Fruit fly (Drosophila melanogaster) whole organism, embryonic: ENCODE measurements around the gene CG17224.
A peak's percentile ranks its signal among the peaks of the same experiment; 100 is the strongest.

Experiments
- Ada2b ChIP-seq: fragments of 200-800 bp; sonication (Bioruptor generic); IDR thresholded peaks from 2 replicates; pipeline ENCODE4 v1.3.6; 2022; ENCODE audit warnings: missing biosample characterization, missing genetic modification characterization
- Aef1 ChIP-seq: fragments of 200-800 bp; sonication (Bioruptor generic); IDR thresholded peaks from 3 replicates; pipeline ENCODE4 v1.3.6; 2022; ENCODE audit warnings: missing biosample characterization, missing genetic modification characterization
- Asciz ChIP-seq: fragments of 200-800 bp; sonication (Bioruptor generic); optimal IDR thresholded peaks from 2 replicates; lab custom pipeline; 2017; ENCODE audit warnings: missing biosample characterization, mild to moderate bottlenecking, missing genetic modification characterization, missing genetic modification reagents
- B-H1 ChIP-seq: fragments of 200-800 bp; sonication (Bioruptor generic); IDR thresholded peaks from 3 replicates; pipeline ENCODE4 v1.3.6; 2022; ENCODE audit warnings: missing biosample characterization, missing genetic modification characterization
- CG1024 ChIP-seq: fragments of 200-800 bp; sonication (Bioruptor generic); IDR thresholded peaks from 2 replicates; pipeline ENCODE4 v1.3.6; 2022; ENCODE audit warnings: missing biosample characterization, missing genetic modification characterization
- CG12104 ChIP-seq: fragments of 200-800 bp; sonication (Bioruptor generic); optimal IDR thresholded peaks from 3 replicates; lab custom pipeline; 2016; ENCODE audit warnings: missing biosample characterization, missing genetic modification characterization
- CG13296 ChIP-seq: fragments of 200-800 bp; sonication (Bioruptor generic); optimal IDR thresholded peaks from 3 replicates; lab custom pipeline; 2018; ENCODE audit warnings: missing biosample characterization, mild to moderate bottlenecking, missing genetic modification characterization
- CG14667 ChIP-seq: fragments of 200-800 bp; sonication (Bioruptor generic); IDR thresholded peaks from 2 replicates; pipeline ENCODE4 v1.3.6; 2022; ENCODE audit warnings: missing biosample characterization, missing genetic modification characterization
- CG15011 ChIP-seq: fragments of 200-800 bp; sonication (Bioruptor generic); optimal IDR thresholded peaks from 3 replicates; lab custom pipeline; 2018; ENCODE audit warnings: missing biosample characterization, mild to moderate bottlenecking, missing genetic modification characterization
- CG1529 ChIP-seq: fragments of 200-800 bp; sonication (Bioruptor generic); optimal IDR thresholded peaks from 3 replicates; lab custom pipeline; 2018; ENCODE audit warnings: missing biosample characterization, missing genetic modification characterization
- CG16813 ChIP-seq: fragments of 200-800 bp; sonication (Bioruptor generic); IDR thresholded peaks from 3 replicates; pipeline ENCODE4 v1.3.6; 2022; ENCODE audit warnings: missing biosample characterization, missing genetic modification characterization; ENCODE audit not compliant: partially characterized antibody
- CG17361 ChIP-seq: fragments of 200-800 bp; sonication (Bioruptor generic); IDR thresholded peaks from 3 replicates; pipeline ENCODE4 v1.3.6; 2022; ENCODE audit warnings: missing biosample characterization, missing genetic modification characterization
- CG1792 ChIP-seq: fragments of 200-800 bp; sonication (Bioruptor generic); optimal IDR thresholded peaks from 2 replicates; lab custom pipeline; 2016; ENCODE audit warnings: missing biosample characterization, missing genetic modification characterization
- CG18476 ChIP-seq: fragments of 200-800 bp; sonication (Bioruptor generic); optimal IDR thresholded peaks from 2 replicates; lab custom pipeline; 2016; ENCODE audit warnings: missing biosample characterization, mild to moderate bottlenecking, missing genetic modification characterization
- CG18764 ChIP-seq: fragments of 200-800 bp; sonication (Bioruptor generic); optimal IDR thresholded peaks from 3 replicates; lab custom pipeline; 2016; ENCODE audit warnings: missing biosample characterization, missing genetic modification characterization
- CG2678 ChIP-seq: fragments of 200-800 bp; sonication (Bioruptor generic); optimal IDR thresholded peaks from 3 replicates; lab custom pipeline; 2019; ENCODE audit warnings: missing biosample characterization, mild to moderate bottlenecking, missing genetic modification characterization, moderate library complexity
- CG30020 ChIP-seq: fragments of 200-800 bp; optimal IDR thresholded peaks from 2 replicates; lab custom pipeline; 2019; ENCODE audit warnings: missing biosample characterization, mild to moderate bottlenecking, missing genetic modification characterization, moderate library complexity
- CG31388 ChIP-seq: fragments of 200-800 bp; sonication (Bioruptor generic); optimal IDR thresholded peaks from 2 replicates; lab custom pipeline; 2016; ENCODE audit warnings: missing biosample characterization, missing genetic modification characterization
- CG31441 ChIP-seq: fragments of 200-800 bp; sonication (Bioruptor generic); IDR thresholded peaks from 2 replicates; pipeline ENCODE4 v1.3.6; 2022; ENCODE audit warnings: missing biosample characterization, missing genetic modification characterization
- CG32772 ChIP-seq: fragments of 200-800 bp; sonication (Bioruptor generic); IDR thresholded peaks from 2 replicates; pipeline ENCODE4 v1.3.6; 2022; ENCODE audit warnings: missing biosample characterization, missing genetic modification characterization
- CG33557 ChIP-seq: fragments of 200-800 bp; sonication (Bioruptor generic); optimal IDR thresholded peaks from 2 replicates; lab custom pipeline; 2019; ENCODE audit warnings: missing biosample characterization, mild to moderate bottlenecking, missing genetic modification characterization, moderate library complexity
- CG3407 ChIP-seq: fragments of 200-800 bp; sonication (Bioruptor generic); optimal IDR thresholded peaks from 2 replicates; lab custom pipeline; 2018; ENCODE audit warnings: missing biosample characterization, mild to moderate bottlenecking, missing genetic modification characterization
- CG6689 ChIP-seq: fragments of 200-800 bp; sonication (Bioruptor generic); IDR thresholded peaks from 2 replicates; pipeline ENCODE4 v1.3.6; 2022; ENCODE audit warnings: missing biosample characterization, missing genetic modification characterization
- CG8281 ChIP-seq: fragments of 200-800 bp; sonication (Bioruptor generic); optimal IDR thresholded peaks from 2 replicates; lab custom pipeline; 2018; ENCODE audit warnings: missing biosample characterization, mild to moderate bottlenecking, missing genetic modification characterization, moderate library complexity
- E2f1 ChIP-seq: fragments of 200-800 bp; sonication (Bioruptor generic); IDR thresholded peaks from 2 replicates; pipeline ENCODE4 v1.3.6; 2022; ENCODE audit warnings: missing biosample characterization, missing genetic modification characterization
- HHEX ChIP-seq: fragments of 200-800 bp; sonication (Bioruptor generic); optimal IDR thresholded peaks from 3 replicates; lab custom pipeline; 2017; ENCODE audit warnings: missing biosample characterization, mild to moderate bottlenecking, missing genetic modification characterization, missing genetic modification reagents
- HLH54F ChIP-seq: fragments of 200-800 bp; sonication (Bioruptor generic); optimal IDR thresholded peaks from 3 replicates; lab custom pipeline; 2016; ENCODE audit warnings: missing biosample characterization, missing genetic modification characterization
- Hr39 ChIP-seq: fragments of >200 bp; optimal IDR thresholded peaks from 2 replicates; lab custom pipeline; 2017
- Mad ChIP-seq: fragments of 200-800 bp; sonication (Bioruptor generic); optimal IDR thresholded peaks from 2 replicates; lab custom pipeline; 2016; ENCODE audit warnings: missing biosample characterization, missing genetic modification characterization
- Optix ChIP-seq: fragments of 200-800 bp; sonication (Bioruptor generic); IDR thresholded peaks from 3 replicates; pipeline ENCODE4 v1.3.6; 2022; ENCODE audit warnings: missing biosample characterization, missing genetic modification characterization
- Pdp1 ChIP-seq, 2 experiments: fragments of 200-800 bp; sonication (Bioruptor generic); optimal IDR thresholded peaks; 3 replicates each; lab custom pipeline; 2016; ENCODE audit warnings: missing biosample characterization in 2 of 2, missing genetic modification characterization in 2 of 2, mild to moderate bottlenecking in 1 of 2, moderate library complexity in 1 of 2
- Ravus ChIP-seq: fragments of 200-800 bp; sonication (Bioruptor generic); IDR thresholded peaks from 2 replicates; pipeline ENCODE4 v1.3.6; 2022; ENCODE audit warnings: missing biosample characterization, missing genetic modification characterization
- Sry-β ChIP-seq: fragments of 200-800 bp; sonication (Bioruptor generic); optimal IDR thresholded peaks from 2 replicates; lab custom pipeline; 2018; ENCODE audit warnings: missing biosample characterization, mild to moderate bottlenecking, missing genetic modification characterization, moderate library complexity
- al ChIP-seq: fragments of 200-800 bp; sonication (Bioruptor generic); IDR thresholded peaks from 2 replicates; pipeline ENCODE4 v1.3.6; 2022; ENCODE audit warnings: missing biosample characterization, missing genetic modification characterization
- br ChIP-seq: fragments of >200 bp; optimal IDR thresholded peaks from 2 replicates; lab custom pipeline; 2017
- crol ChIP-seq: fragments of 200-800 bp; sonication (Bioruptor generic); IDR thresholded peaks from 2 replicates; pipeline ENCODE4 v1.3.6; 2022; ENCODE audit warnings: missing biosample characterization, missing genetic modification characterization
- cwo ChIP-seq: fragments of 200-800 bp; sonication (Bioruptor generic); optimal IDR thresholded peaks from 3 replicates; lab custom pipeline; 2017; ENCODE audit warnings: missing biosample characterization, missing genetic modification characterization, mild to moderate bottlenecking, moderate library complexity, missing genetic modification reagents
- dan ChIP-seq: fragments of 200-800 bp; sonication (Bioruptor generic); IDR thresholded peaks from 2 replicates; pipeline ENCODE4 v1.3.6; 2022; ENCODE audit warnings: missing biosample characterization, missing genetic modification characterization
- dm ChIP-seq: fragments of 200-800 bp; sonication (Bioruptor generic); optimal IDR thresholded peaks from 3 replicates; lab custom pipeline; 2016; ENCODE audit warnings: missing biosample characterization, missing genetic modification characterization
- dmrt11E ChIP-seq: fragments of 200-800 bp; sonication (Bioruptor generic); optimal IDR thresholded peaks from 3 replicates; lab custom pipeline; 2018; ENCODE audit warnings: missing biosample characterization, mild to moderate bottlenecking, missing genetic modification characterization, moderate library complexity
- gfzf ChIP-seq: fragments of 200-800 bp; sonication (Bioruptor generic); optimal IDR thresholded peaks from 2 replicates; lab custom pipeline; 2016; ENCODE audit warnings: missing biosample characterization, mild to moderate bottlenecking, missing genetic modification characterization, moderate library complexity
- ham ChIP-seq: fragments of 200-800 bp; sonication (Bioruptor generic); IDR thresholded peaks from 2 replicates; pipeline ENCODE4 v1.3.6; 2022; ENCODE audit warnings: missing biosample characterization, missing genetic modification characterization
- knrl ChIP-seq: fragments of 200-800 bp; sonication (Bioruptor generic); IDR thresholded peaks from 3 replicates; pipeline ENCODE4 v1.3.6; 2022; ENCODE audit warnings: missing biosample characterization, missing genetic modification characterization; ENCODE audit not compliant: partially characterized antibody
- lola ChIP-seq, 3 experiments: fragments of >200 bp in 2 of 3; fragments of 200-800 bp in 1 of 3; sonication (Bioruptor generic) in 1 of 3; optimal IDR thresholded peaks; 2 replicates each; lab custom pipeline; 2017 to 2019; ENCODE audit warnings: missing biosample characterization in 3 of 3, missing genetic modification characterization in 3 of 3, mild to moderate bottlenecking in 1 of 3, moderate library complexity in 1 of 3
- org-1 ChIP-seq: fragments of 200-800 bp; sonication (Bioruptor generic); optimal IDR thresholded peaks from 2 replicates; lab custom pipeline; 2017; ENCODE audit warnings: missing biosample characterization, missing genetic modification characterization
- otp ChIP-seq: fragments of 200-800 bp; sonication (Bioruptor generic); IDR thresholded peaks from 3 replicates; pipeline ENCODE4, ENCODE4 v1.3.6; 2022; ENCODE audit warnings: missing biosample characterization, missing genetic modification characterization
- phol ChIP-seq: fragments of 200-800 bp; sonication (Bioruptor generic); optimal IDR thresholded peaks from 3 replicates; lab custom pipeline; 2018; ENCODE audit warnings: missing biosample characterization, mild to moderate bottlenecking, missing genetic modification characterization, moderate library complexity
- psq ChIP-seq: fragments of 200-800 bp; sonication (Bioruptor generic); optimal IDR thresholded peaks from 2 replicates; lab custom pipeline; 2017; ENCODE audit warnings: missing biosample characterization, missing genetic modification characterization
- pzg ChIP-seq: fragments of 200-800 bp; sonication (Bioruptor generic); optimal IDR thresholded peaks from 3 replicates; lab custom pipeline; 2018; ENCODE audit warnings: missing biosample characterization, mild to moderate bottlenecking, missing genetic modification characterization, moderate library complexity
- sug ChIP-seq: fragments of 200-800 bp; optimal IDR thresholded peaks from 2 replicates; lab custom pipeline; 2019; ENCODE audit warnings: missing biosample characterization, mild to moderate bottlenecking, missing genetic modification characterization, moderate library complexity

CG17224 gene

DNA sequence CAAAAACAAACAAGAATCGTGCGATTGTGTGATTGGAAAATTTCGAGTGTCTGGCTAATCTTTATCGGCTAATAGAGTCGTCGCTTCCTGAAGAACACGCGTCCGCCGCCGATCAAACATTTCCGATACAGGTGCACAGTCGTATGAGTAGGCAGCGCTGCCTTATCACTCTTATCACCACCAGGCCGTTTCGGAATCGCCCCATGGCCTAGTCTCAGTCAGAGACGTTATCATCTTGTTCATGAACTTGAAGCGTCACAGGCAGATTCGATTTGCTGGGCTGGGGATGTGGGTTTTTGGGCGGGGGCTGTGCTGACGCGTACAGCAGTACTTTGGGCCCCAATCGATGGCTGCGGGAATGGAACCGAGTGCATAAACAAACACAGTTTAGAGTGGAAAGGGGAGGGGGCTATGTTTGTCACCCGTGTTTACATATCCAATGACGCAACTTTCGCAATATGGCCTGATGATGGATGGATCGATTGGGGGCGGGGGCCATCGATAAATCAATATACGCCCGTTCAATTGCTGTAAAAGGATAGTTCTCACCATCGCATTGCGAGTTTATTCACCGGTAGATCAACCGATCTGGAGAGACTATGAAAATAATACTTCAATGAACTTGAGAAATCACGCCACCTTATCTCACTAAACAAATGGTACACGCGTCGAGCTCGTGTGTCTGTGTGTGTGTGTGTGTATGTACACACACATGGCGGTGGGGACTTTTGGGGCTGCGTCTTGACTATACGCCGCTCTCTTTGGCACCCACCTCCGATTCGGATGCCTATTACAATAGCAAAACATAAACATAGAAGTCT, 40.1 kb upstream of the CG17224 start (continued):
- TF ChIP-seq gfzf (GFP tag; lab: Kevin White, UChicago) (no peak), Mad (GFP tag; lab: Kevin White, UChicago) (no peak), CG1024 (no peak), knrl (GFP tag; lab: Robert Waterston, UW) (no peak), crol (peak; percentile 41; the same call in 1 of the 2 replicates), CG12104 (no peak), Ada2b (GFP tag; lab: Robert Waterston, UW) (no peak), CG13296 (peak; percentile 36), CG2678 (no peak), E2f1 (GFP tag; lab: Robert Waterston, UW) (no peak), B-H1 (GFP tag; lab: Robert Waterston, UW) (no peak), CG14667 (GFP tag; lab: Robert Waterston, UW) (no peak), CG15011 (GFP tag; lab: Kevin White, UChicago) (peak; percentile 13), CG33557 (GFP tag; lab: Kevin White, UChicago) (no peak), sug (tag; lab: Kevin White, UChicago) (peak; percentile 93), Aef1 (GFP tag; lab: Robert Waterston, UW) (no peak), dmrt11E (no peak), CG31388 (GFP tag; lab: Kevin White, UChicago) (no peak), Asciz (GFP tag; lab: Kevin White, UChicago) (peak; percentile 1), CG31441 (GFP tag; lab: Robert Waterston, UW) (no peak), HLH54F (no peak), cwo (GFP tag; lab: Kevin White, UChicago) (peak; percentile 90), Hr39 (lab: Kevin White, UChicago) (no peak), HHEX (GFP tag; lab: Kevin White, UChicago) (peak; percentile 33), br (lab: Kevin White, UChicago) (no peak), CG6689 (GFP tag; lab: Robert Waterston, UW) (0 out of 2 replicates have a peak, but pooled peaks have one; percentile 10), ham (no peak), CG17361 (GFP tag; lab: Robert Waterston, UW) (no peak), Pdp1 (GFP tag; optimal IDR thresholded peaks at IDR 0.05; lab: Kevin White, UChicago) (peak in 1 of 2 experiments; percentile 64), CG3407 (GFP tag; lab: Kevin White, UChicago) (no peak), otp (no peak), CG32772 (no peak), CG8281 (tag; lab: Kevin White, UChicago) (no peak), CG18764 (GFP tag; lab: Kevin White, UChicago) (no peak), dan (GFP tag; lab: Robert Waterston, UW) (no peak), Sry-β (GFP tag; lab: Kevin White, UChicago) (no peak), Ravus (GFP tag; lab: Robert Waterston, UW) (no peak), phol (tag; lab: Kevin White, UChicago) (no peak), Optix (GFP tag; lab: Robert Waterston, UW) (no peak), pzg (no peak), CG30020 (tag; lab: Kevin White, UChicago) (no peak), CG18476 (GFP tag; lab: Kevin White, UChicago) (no peak), CG1792 (GFP tag; lab: Kevin White, UChicago) (no peak), CG16813 (no peak), org-1 (GFP tag; lab: Kevin White, UChicago) (peak; percentile 2), CG1529 (GFP tag; lab: Kevin White, UChicago) (no peak), psq (GFP tag; lab: Kevin White, UChicago) (no peak), al (no peak), lola (GFP tag; optimal IDR thresholded peaks at IDR 0.05; lab: Kevin White, UChicago) (no peak), dm (GFP tag; lab: Kevin White, UChicago) (no peak)
